Worm (Caenorhabditis elegans) whole organism, L4 larva: ENCODE measurements around the gene srt-6.
A peak's percentile ranks its signal among the peaks of the same experiment; 100 is the strongest.

ENCODE experiments used
- F26F4.8 ChIP-seq: fragments of 200-800 bp; sonication (Bioruptor generic); conservative IDR thresholded peaks from 2 replicates; pipeline ENCODE4 v1.3.6; 2022; ENCODE audit warnings: missing genetic modification characterization, missing compliant biosample characterization
- aly-2 ChIP-seq: sonication (generic microtip); optimal IDR thresholded peaks from 2 replicates; lab custom pipeline; 2018; ENCODE audit warnings: missing biosample characterization, missing genetic modification characterization
- ama-1 ChIP-seq: fragments of 150-350 bp; optimal IDR thresholded peaks from 2 replicates; lab custom pipeline; 2014; ENCODE audit warnings: inconsistent platforms, mixed read lengths
- ceh-82 ChIP-seq: sonication (generic microtip); optimal IDR thresholded peaks from 2 replicates; lab custom pipeline; 2017; ENCODE audit warnings: missing biosample characterization, missing genetic modification characterization
- dve-1 ChIP-seq: sonication (generic microtip); optimal IDR thresholded peaks from 2 replicates; lab custom pipeline; 2017; ENCODE audit warnings: antibody characterized with exemption, mild to moderate bottlenecking, missing genetic modification characterization, missing compliant biosample characterization; ENCODE audit not compliant: insufficient read depth
- fos-1 ChIP-seq: fragments of 150-350 bp; optimal IDR thresholded peaks from 2 replicates; lab custom pipeline; 2014; ENCODE audit warnings: missing biosample characterization, missing genetic modification characterization
- lsy-2 ChIP-seq, 2 experiments: fragments of 150-350 bp in 1 of 2; sonication (generic microtip) in 1 of 2; optimal IDR thresholded peaks; 2 replicates each; lab custom pipeline; 2014 to 2017; ENCODE audit warnings: missing biosample characterization in 2 of 2, missing genetic modification characterization in 2 of 2
- nhr-237 ChIP-seq: sonication (generic microtip); optimal IDR thresholded peaks from 2 replicates; lab custom pipeline; 2017; ENCODE audit warnings: missing biosample characterization, missing genetic modification characterization
- pqm-1 ChIP-seq: sonication (generic microtip); optimal IDR thresholded peaks from 2 replicates; lab custom pipeline; 2017; ENCODE audit warnings: missing biosample characterization, missing genetic modification characterization
- saeg-2 ChIP-seq: fragments of 200-800 bp; sonication (Bioruptor generic); IDR thresholded peaks from 2 replicates; pipeline ENCODE4 v1.3.6; 2022; ENCODE audit warnings: missing genetic modification reagents, missing genetic modification characterization, missing compliant biosample characterization
- zag-1 ChIP-seq: fragments of 150-350 bp; optimal IDR thresholded peaks from 2 replicates; lab custom pipeline; 2014; ENCODE audit warnings: missing biosample characterization, missing genetic modification characterization
- zfp-3 ChIP-seq: fragments of 200-800 bp; sonication (Bioruptor generic); conservative IDR thresholded peaks from 2 replicates; pipeline ENCODE4 v1.3.6; 2022; ENCODE audit warnings: missing genetic modification reagents, missing genetic modification characterization, missing compliant biosample characterization
- ztf-11 ChIP-seq: fragments of 150-350 bp; optimal IDR thresholded peaks from 2 replicates; lab custom pipeline; 2014; ENCODE audit warnings: missing biosample characterization, missing genetic modification characterization
- ztf-7 ChIP-seq: fragments of 150-350 bp; optimal IDR thresholded peaks from 2 replicates; lab custom pipeline; 2014; ENCODE audit warnings: missing biosample characterization, missing genetic modification characterization

DNA sequence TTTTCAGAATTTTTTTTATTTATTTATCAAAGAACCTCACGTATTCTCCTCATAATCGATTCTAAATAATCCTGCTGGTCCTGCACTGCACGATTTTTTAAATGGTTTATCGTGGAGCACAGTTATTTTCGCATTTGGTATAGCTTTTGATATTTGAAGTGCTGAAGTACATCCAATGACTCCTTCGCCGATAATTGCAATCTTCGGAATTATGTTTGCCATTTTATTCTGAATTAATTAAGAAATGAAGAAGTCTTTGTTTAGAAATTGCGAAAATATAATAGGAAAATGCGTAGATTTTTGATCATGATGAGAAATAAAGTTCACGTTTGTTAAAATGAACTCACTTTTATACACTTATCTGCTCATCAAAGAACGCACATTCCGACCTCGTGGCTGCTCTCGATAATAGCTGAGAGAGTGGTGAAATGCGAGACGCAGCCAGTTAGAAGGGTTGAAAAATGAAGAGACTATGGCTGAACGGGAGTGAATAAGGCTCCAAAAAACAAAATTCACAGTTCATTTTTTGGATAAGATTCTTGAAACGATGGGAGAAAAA is 26.3 kb upstream of the srt-6 start:
- TF ChIP-seq pqm-1 (tag; lab: Kevin White, UChicago), result no peak
- TF ChIP-seq aly-2 (tag; lab: Kevin White, UChicago), result no peak
- TF ChIP-seq nhr-237 (tag; lab: Kevin White, UChicago), result no peak
- TF ChIP-seq ztf-7 (tag; lab: Kevin White, UChicago), result no peak
- TF ChIP-seq saeg-2, result no peak
- TF ChIP-seq zag-1, result no peak
- TF ChIP-seq zfp-3 (GFP tag; lab: Robert Waterston, UW), result 0 out of 2 replicates have a peak, but pooled peaks have one; percentile 28
- no peak for TF ChIP-seq fos-1
- TF ChIP-seq ztf-11 (tag; lab: Kevin White, UChicago), result no peak
- TF ChIP-seq lsy-2 (tag; optimal IDR thresholded peaks at IDR 0.05; lab: Kevin White, UChicago), result peak in 1 of 2 experiments; percentile 68
- TF ChIP-seq F26F4.8, result no peak
- no peak for TF ChIP-seq ceh-82
- peak; percentile 64 for TF ChIP-seq dve-1 (tag; lab: Kevin White, UChicago)
- TF ChIP-seq ama-1 (lab: Kevin White, UChicago), result peak; percentile 78
